Fruit fly (Drosophila melanogaster) whole organism, embryonic: ENCODE data around the gene CG7530.

ENCODE experiments used
- Atf-2 ChIP-seq: fragments of 200-800 bp; sonication (Bioruptor generic); optimal IDR thresholded peaks from 2 replicates; lab custom pipeline; 2016; ENCODE audit warnings: missing biosample characterization, missing genetic modification characterization
- Bdp1 ChIP-seq: fragments of 200-800 bp; sonication (Bioruptor generic); optimal IDR thresholded peaks from 3 replicates; lab custom pipeline; 2016; ENCODE audit warnings: missing biosample characterization, missing genetic modification characterization
- Blimp-1 ChIP-seq: fragments of 200-800 bp; sonication (Bioruptor generic); optimal IDR thresholded peaks from 3 replicates; lab custom pipeline; 2018; ENCODE audit warnings: missing biosample characterization, missing genetic modification characterization, mild to moderate bottlenecking, moderate library complexity, missing genetic modification reagents
- CG1647 ChIP-seq: fragments of 200-800 bp; sonication (Bioruptor generic); optimal IDR thresholded peaks from 3 replicates; lab custom pipeline; 2016; ENCODE audit warnings: missing biosample characterization, missing genetic modification characterization
- CG17385 ChIP-seq: fragments of 200-800 bp; sonication (Bioruptor generic); optimal IDR thresholded peaks from 3 replicates; lab custom pipeline; 2018; ENCODE audit warnings: missing biosample characterization, mild to moderate bottlenecking, missing genetic modification characterization
- CG18764 ChIP-seq: fragments of 200-800 bp; sonication (Bioruptor generic); optimal IDR thresholded peaks from 3 replicates; lab custom pipeline; 2016; ENCODE audit warnings: missing biosample characterization, missing genetic modification characterization
- CG2199 ChIP-seq: fragments of 200-800 bp; sonication (Bioruptor generic); IDR thresholded peaks from 3 replicates; pipeline ENCODE4 v1.3.6; 2022; ENCODE audit warnings: missing biosample characterization, missing genetic modification characterization
- CG42726 ChIP-seq: fragments of 200-800 bp; sonication (Bioruptor generic); IDR thresholded peaks from 2 replicates; pipeline ENCODE4 v1.3.6; 2022; ENCODE audit warnings: missing biosample characterization, missing genetic modification characterization; ENCODE audit not compliant: partially characterized antibody
- CG8765 ChIP-seq: fragments of 200-800 bp; sonication (Bioruptor generic); IDR thresholded peaks from 2 replicates; pipeline ENCODE4 v1.3.6; 2022; ENCODE audit warnings: missing biosample characterization, missing genetic modification characterization
- Camta ChIP-seq: fragments of 200-800 bp; sonication (Bioruptor generic); optimal IDR thresholded peaks from 2 replicates; lab custom pipeline; 2016; ENCODE audit warnings: missing biosample characterization, missing genetic modification characterization
- Chrac-16 ChIP-seq: fragments of 200-800 bp; sonication (Bioruptor generic); optimal IDR thresholded peaks from 3 replicates; lab custom pipeline; 2016; ENCODE audit warnings: missing biosample characterization, missing genetic modification characterization
- CoRest ChIP-seq: fragments of 200-800 bp; sonication (Bioruptor generic); optimal IDR thresholded peaks from 3 replicates; lab custom pipeline; 2018; ENCODE audit warnings: missing biosample characterization, mild to moderate bottlenecking, missing genetic modification characterization, moderate library complexity
- HHEX ChIP-seq: fragments of 200-800 bp; sonication (Bioruptor generic); optimal IDR thresholded peaks from 3 replicates; lab custom pipeline; 2017; ENCODE audit warnings: missing biosample characterization, mild to moderate bottlenecking, missing genetic modification characterization, missing genetic modification reagents
- HLH54F ChIP-seq: fragments of 200-800 bp; sonication (Bioruptor generic); optimal IDR thresholded peaks from 3 replicates; lab custom pipeline; 2016; ENCODE audit warnings: missing biosample characterization, missing genetic modification characterization
- Lhr ChIP-seq: fragments of 200-800 bp; sonication (Bioruptor generic); optimal IDR thresholded peaks from 3 replicates; lab custom pipeline; 2017; ENCODE audit warnings: mild to moderate bottlenecking, missing biosample characterization, missing genetic modification reagents, missing genetic modification characterization
- Lim3 ChIP-seq: fragments of 200-800 bp; sonication (Bioruptor generic); IDR thresholded peaks from 2 replicates; pipeline ENCODE4 v1.3.6; 2022; ENCODE audit warnings: missing biosample characterization, missing genetic modification characterization
- Med ChIP-seq: fragments of 200-800 bp; sonication (Bioruptor generic); peaks from one replicate; lab custom pipeline; 2016; ENCODE audit warnings: missing biosample characterization, missing genetic modification characterization, mild to moderate bottlenecking, inconsistent platforms, moderate library complexity
- Nf-YA ChIP-seq: fragments of 200-800 bp; sonication (Bioruptor generic); IDR thresholded peaks from 2 replicates; pipeline ENCODE4 v1.3.6; 2022; ENCODE audit warnings: missing biosample characterization, missing genetic modification characterization
- Pdp1 ChIP-seq, 2 experiments: fragments of 200-800 bp; sonication (Bioruptor generic); optimal IDR thresholded peaks; 3 replicates each; lab custom pipeline; 2016; ENCODE audit warnings: missing biosample characterization in 2 of 2, missing genetic modification characterization in 2 of 2, mild to moderate bottlenecking in 1 of 2, moderate library complexity in 1 of 2
- Taf1 ChIP-seq: fragments of 200-800 bp; sonication (Bioruptor generic); IDR thresholded peaks from 2 replicates; pipeline ENCODE4 v1.3.6; 2022; ENCODE audit warnings: missing biosample characterization, missing genetic modification characterization
- chinmo ChIP-seq: fragments of 200-800 bp; sonication (Bioruptor generic); IDR thresholded peaks from 4 replicates; pipeline ENCODE4 v1.3.6; 2022; ENCODE audit warnings: missing biosample characterization, missing genetic modification characterization; ENCODE audit not compliant: partially characterized antibody
- ci ChIP-seq: fragments of 200-800 bp; sonication (Bioruptor generic); IDR thresholded peaks from 3 replicates; pipeline ENCODE4 v1.3.6; 2022; ENCODE audit warnings: missing biosample characterization, missing genetic modification characterization
- crol ChIP-seq: fragments of 200-800 bp; sonication (Bioruptor generic); IDR thresholded peaks from 2 replicates; pipeline ENCODE4 v1.3.6; 2022; ENCODE audit warnings: missing biosample characterization, missing genetic modification characterization
- danr ChIP-seq: fragments of 200-800 bp; sonication (Bioruptor generic); IDR thresholded peaks from 2 replicates; pipeline ENCODE4 v1.3.6; 2022; ENCODE audit warnings: missing biosample characterization, missing genetic modification characterization
- exex ChIP-seq: fragments of 200-800 bp; sonication (Bioruptor generic); optimal IDR thresholded peaks from 4 replicates; lab custom pipeline; 2018; ENCODE audit warnings: missing biosample characterization, mild to moderate bottlenecking, missing genetic modification characterization, moderate library complexity
- fd64A ChIP-seq: fragments of 200-800 bp; sonication (Bioruptor generic); optimal IDR thresholded peaks from 3 replicates; lab custom pipeline; 2018; ENCODE audit warnings: missing biosample characterization, mild to moderate bottlenecking, missing genetic modification characterization
- gsb ChIP-seq: fragments of 200-800 bp; sonication (Bioruptor generic); IDR thresholded peaks from 2 replicates; pipeline ENCODE4 v1.3.6; 2022; ENCODE audit warnings: missing biosample characterization, missing genetic modification characterization
- gsb-n ChIP-seq: fragments of 200-800 bp; sonication (Bioruptor generic); optimal IDR thresholded peaks from 3 replicates; lab custom pipeline; 2018; ENCODE audit warnings: missing biosample characterization, mild to moderate bottlenecking, missing genetic modification characterization
- ham ChIP-seq: fragments of 200-800 bp; sonication (Bioruptor generic); IDR thresholded peaks from 2 replicates; pipeline ENCODE4 v1.3.6; 2022; ENCODE audit warnings: missing biosample characterization, missing genetic modification characterization
- ken ChIP-seq: fragments of 200-800 bp; sonication (Bioruptor generic); IDR thresholded peaks from 3 replicates; pipeline ENCODE4 v1.3.6; 2022; ENCODE audit warnings: missing biosample characterization, missing genetic modification characterization
- kni ChIP-seq: fragments of 200-800 bp; sonication (Bioruptor generic); optimal IDR thresholded peaks from 3 replicates; lab custom pipeline; 2017; ENCODE audit warnings: mild to moderate bottlenecking, missing biosample characterization, missing genetic modification reagents, missing genetic modification characterization
- odd ChIP-seq: fragments of 200-800 bp; sonication (Bioruptor generic); optimal IDR thresholded peaks from 2 replicates; lab custom pipeline; 2017; ENCODE audit warnings: missing biosample characterization, mild to moderate bottlenecking, missing genetic modification characterization
- p53 ChIP-seq: fragments of 200-800 bp; sonication (Bioruptor generic); optimal IDR thresholded peaks from 2 replicates; lab custom pipeline; 2016; ENCODE audit warnings: missing biosample characterization, missing genetic modification characterization
- pan ChIP-seq, 4 experiments: fragments of >200 bp in 3 of 4; fragments of 200-800 bp in 1 of 4; sonication (Bioruptor generic) in 1 of 4; optimal IDR thresholded peaks in 3 of 4; IDR thresholded peaks in 1 of 4; 2 replicates each; pipeline versions ENCODE4 v1.3.6 to Lab custom; 2017 to 2022; ENCODE audit warnings: missing biosample characterization in 2 of 4, missing genetic modification characterization in 2 of 4, mixed read lengths in 1 of 4
- slp2 ChIP-seq: fragments of 200-800 bp; sonication (Bioruptor generic); optimal IDR thresholded peaks from 2 replicates; lab custom pipeline; 2016; ENCODE audit warnings: missing biosample characterization, missing genetic modification characterization
- sug ChIP-seq: fragments of 200-800 bp; optimal IDR thresholded peaks from 2 replicates; lab custom pipeline; 2019; ENCODE audit warnings: missing biosample characterization, mild to moderate bottlenecking, missing genetic modification characterization, moderate library complexity
- tap ChIP-seq: fragments of 200-800 bp; optimal IDR thresholded peaks from 3 replicates; lab custom pipeline; 2019; ENCODE audit warnings: missing biosample characterization, mild to moderate bottlenecking, missing genetic modification characterization, moderate library complexity
- wek ChIP-seq: fragments of 200-800 bp; sonication (Bioruptor generic); optimal IDR thresholded peaks from 3 replicates; lab custom pipeline; 2018; ENCODE audit warnings: missing biosample characterization, mild to moderate bottlenecking, missing genetic modification characterization, moderate library complexity

The CG7530 gene

dm6 chr3R:14737894-14738860, 6.9 kb upstream of the CG7530 start (continued):
- TF ChIP-seq Lhr (GFP tag; lab: Kevin White, UChicago) (peak; percentile 83), ham (peak; percentile 63; the same call in 1 of the 2 replicates), slp2 (GFP tag; lab: Kevin White, UChicago) (peak; percentile 92), wek (GFP tag; lab: Kevin White, UChicago) (peak; percentile 82), Chrac-16 (GFP tag; lab: Kevin White, UChicago) (peak; percentile 93), CG18764 (peak; percentile 92), Camta (GFP tag; lab: Kevin White, UChicago) (peak; percentile 94), fd64A (GFP tag; lab: Kevin White, UChicago) (peak; percentile 76), CoRest (tag; lab: Kevin White, UChicago) (peak; percentile 94)

- TF ChIP-seq ci (GFP tag; lab: Robert Waterston, UW) (peak; percentile 50; the same call in 1 of the 3 replicates), p53 (no peak), Lim3 (GFP tag; lab: Robert Waterston, UW) (no peak), ken (0 out of 3 replicates have a peak, but pooled peaks have one; percentile 12), CG42726 (GFP tag; lab: Robert Waterston, UW) (no peak), CG2199 (0 out of 3 replicates have a peak, but pooled peaks have one; percentile 17), Pdp1 (GFP tag; optimal IDR thresholded peaks at IDR 0.05; lab: Kevin White, UChicago) (peak in 1 of 2 experiments; percentile 7), chinmo (GFP tag; lab: Robert Waterston, UW) (0 out of 4 replicates have a peak, but pooled peaks have one; percentile 25), crol (GFP tag; lab: Robert Waterston, UW) (peak; percentile 88), Taf1 (GFP tag; lab: Robert Waterston, UW) (no peak), Med (GFP tag; lab: Kevin White, UChicago) (peak; percentile 76), gsb-n (tag; lab: Kevin White, UChicago) (peak; percentile 22), Atf-2 (no peak), HHEX (peak; percentile 3), pan (optimal IDR thresholded peaks at IDR 0.05; lab: Kevin White, UChicago) (no peak), pan (GFP tag; optimal IDR thresholded peaks at IDR 0.05 in 1 of 2, IDR thresholded peaks at IDR 0.05 in 1 of 2) (peak in 1 of 2 experiments; percentile 7), CG17385 (peak; percentile 74), tap (tag; lab: Kevin White, UChicago) (no peak), gsb (GFP tag; lab: Robert Waterston, UW) (no peak), HLH54F (GFP tag; lab: Kevin White, UChicago) (no peak), Blimp-1 (peak; percentile 35), kni (GFP tag; lab: Kevin White, UChicago) (peak; percentile 39), Bdp1 (GFP tag; lab: Kevin White, UChicago) (no peak), odd (GFP tag; lab: Kevin White, UChicago) (no peak), Nf-YA (0 out of 2 replicates have a peak, but pooled peaks have one; percentile 11), danr (no peak), CG1647 (no peak)
These were observed 5.4 kb upstream of the CG7530 start for dm6 chr3R:14736674-14737073.

- peak; percentile 48 for TF ChIP-seq exex (tag; lab: Kevin White, UChicago)
- TF ChIP-seq CG8765 (GFP tag; lab: Robert Waterston, UW) = no peak
- TF ChIP-seq sug (tag; lab: Kevin White, UChicago) = peak; percentile 19
These were observed 4.7 kb upstream of the CG7530 start for dm6 chr3R:14736001-14736400.
